Comparison of ENCODE assay signal across 4 worm cellular contexts in genomic region chrX:16559387-16559786, ce11.
TF ChIP-seq lines count a peak whose summit lies in the region.

No protein-coding gene starts in this region.

TF ChIP-seq in whole organism, L1 larva, 84 proteins besides CTCF, POLR2A, EP300 and RAD21:
- TF ChIP-seq fkh-4 (tag; optimal IDR thresholded peaks at IDR 0.05; lab: Kevin White, UChicago; ENCODE audit: borderline replicate concordance) (no peak), lin-14 (GFP tag; optimal IDR thresholded peaks at IDR 0.05; lab: Kevin White, UChicago) (peak; percentile 54), blmp-1 (tag; optimal IDR thresholded peaks at IDR 0.05; lab: Kevin White, UChicago) (peak; percentile 90), elt-3 (tag; optimal IDR thresholded peaks at IDR 0.05; lab: Kevin White, UChicago) (peak in 2 of 6 experiments; percentile 19 to 71)

TF ChIP-seq in whole organism, L2 larva, 48 proteins besides CTCF, POLR2A, EP300 and RAD21:
- TF ChIP-seq ztf-4 (tag; optimal IDR thresholded peaks at IDR 0.05; lab: Kevin White, UChicago) (no peak), sma-9 (GFP tag; optimal IDR thresholded peaks at IDR 0.05; lab: Kevin White, UChicago) (peak; percentile 41), sma-9 (tag; optimal IDR thresholded peaks at IDR 0.05; lab: Kevin White, UChicago) (no peak), nhr-21 (tag; optimal IDR thresholded peaks at IDR 0.05; lab: Kevin White, UChicago) (peak; percentile 44), lin-13 (GFP tag; optimal IDR thresholded peaks at IDR 0.05; lab: Kevin White, UChicago) (no peak), sma-3 (GFP tag; optimal IDR thresholded peaks at IDR 0.05; lab: Kevin White, UChicago) (peak; percentile 26), sem-4 (tag; optimal IDR thresholded peaks at IDR 0.05; lab: Kevin White, UChicago) (no peak), blmp-1 (tag; optimal IDR thresholded peaks at IDR 0.05; lab: Kevin White, UChicago; ENCODE audit: insufficient read depth) (peak; percentile 32), elt-3 (tag; optimal IDR thresholded peaks at IDR 0.05; lab: Kevin White, UChicago) (no peak), nhr-77 (tag; optimal IDR thresholded peaks at IDR 0.05; lab: Kevin White, UChicago) (no peak)
TF ChIP-seq in whole organism, L2 larva: peak in this region for 4.

TF ChIP-seq in whole organism, L3 larva, 47 proteins besides CTCF, POLR2A, EP300 and RAD21:
- TF ChIP-seq unc-39 (tag; optimal IDR thresholded peaks at IDR 0.05; lab: Kevin White, UChicago): no peak
- TF ChIP-seq snpc-4 (tag; optimal IDR thresholded peaks at IDR 0.05; lab: Kevin White, UChicago): no peak
- TF ChIP-seq elt-1 (tag; optimal IDR thresholded peaks at IDR 0.05; lab: Kevin White, UChicago): no peak
- no peak for TF ChIP-seq elt-2 (tag; optimal IDR thresholded peaks at IDR 0.05; lab: Kevin White, UChicago)
- TF ChIP-seq nhr-43 (tag; optimal IDR thresholded peaks at IDR 0.05; lab: Kevin White, UChicago; ENCODE audit: poor library complexity, severe bottlenecking): peak; percentile 7
- TF ChIP-seq nhr-12 (tag; optimal IDR thresholded peaks at IDR 0.05; lab: Kevin White, UChicago): no peak
- no peak for TF ChIP-seq pha-4 (tag; optimal IDR thresholded peaks at IDR 0.05; lab: Kevin White, UChicago)
- TF ChIP-seq nhr-23 (tag; optimal IDR thresholded peaks at IDR 0.05; lab: Kevin White, UChicago): peak; percentile 54
- TF ChIP-seq lsy-12 (tag; optimal IDR thresholded peaks at IDR 0.05; lab: Kevin White, UChicago): no peak

TF ChIP-seq in whole organism, L4 larva, 104 proteins besides CTCF, POLR2A, EP300 and RAD21:
- TF ChIP-seq dmd-9 (GFP tag; IDR thresholded peaks at IDR 0.05; lab: Robert Waterston, UW): no peak
- peak; percentile 5 for TF ChIP-seq hlh-11 (tag; optimal IDR thresholded peaks at IDR 0.05; lab: Kevin White, UChicago)
- peak; percentile 41 for TF ChIP-seq nhr-28 (tag; optimal IDR thresholded peaks at IDR 0.05; lab: Kevin White, UChicago)
- no peak for TF ChIP-seq lin-39 (tag; optimal IDR thresholded peaks at IDR 0.05; lab: Kevin White, UChicago)
- TF ChIP-seq Y48G9A.11 (GFP tag; IDR thresholded peaks at IDR 0.05; lab: Robert Waterston, UW): no peak
- TF ChIP-seq gei-8 (GFP tag; optimal IDR thresholded peaks at IDR 0.05; lab: Kevin White, UChicago): no peak
- TF ChIP-seq duxl-1 (tag; optimal IDR thresholded peaks at IDR 0.05; lab: Kevin White, UChicago; ENCODE audit: poor library complexity): no peak
- TF ChIP-seq dpl-1 (GFP tag; optimal IDR thresholded peaks at IDR 0.05; lab: Kevin White, UChicago): no peak
- TF ChIP-seq nhr-6 (tag; optimal IDR thresholded peaks at IDR 0.05; lab: Kevin White, UChicago): no peak
- TF ChIP-seq aha-1 (tag; lab: Kevin White, UChicago): peak; percentile 69
- TF ChIP-seq ces-1 (GFP tag; optimal IDR thresholded peaks at IDR 0.05; lab: Kevin White, UChicago): no peak
- TF ChIP-seq nhr-237 (tag; optimal IDR thresholded peaks at IDR 0.05; lab: Kevin White, UChicago): no peak
- TF ChIP-seq hmg-1.1 (GFP tag; IDR thresholded peaks at IDR 0.05; lab: Robert Waterston, UW): no peak
- TF ChIP-seq dmd-8 (GFP tag; IDR thresholded peaks at IDR 0.05; lab: Robert Waterston, UW): no peak
- no peak for TF ChIP-seq unc-62 (GFP tag; optimal IDR thresholded peaks at IDR 0.05 in 1 of 2; lab: Kevin White, UChicago)
- no peak for TF ChIP-seq unc-62 (tag; optimal IDR thresholded peaks at IDR 0.05; lab: Kevin White, UChicago)
- no peak for TF ChIP-seq cey-2 (tag; optimal IDR thresholded peaks at IDR 0.05; lab: Kevin White, UChicago; ENCODE audit: borderline replicate concordance, insufficient read depth)
- no peak for TF ChIP-seq rbr-2 (tag; optimal IDR thresholded peaks at IDR 0.05; lab: Kevin White, UChicago)
- TF ChIP-seq nhr-77 (tag; optimal IDR thresholded peaks at IDR 0.05; lab: Kevin White, UChicago): no peak
- TF ChIP-seq R02D3.7 (tag; optimal IDR thresholded peaks at IDR 0.05; lab: Kevin White, UChicago): no peak
- no peak for TF ChIP-seq F10B5.3 (tag; optimal IDR thresholded peaks at IDR 0.05; lab: Kevin White, UChicago)
- peak; percentile 13 for TF ChIP-seq mxl-3 (GFP tag; optimal IDR thresholded peaks at IDR 0.05; lab: Kevin White, UChicago)
- no peak for TF ChIP-seq lir-3 (tag; optimal IDR thresholded peaks at IDR 0.05; lab: Kevin White, UChicago)
- no peak for TF ChIP-seq lin-13 (GFP tag; optimal IDR thresholded peaks at IDR 0.05; lab: Kevin White, UChicago)
- TF ChIP-seq ceh-20 (GFP tag; IDR thresholded peaks at IDR 0.05; lab: Robert Waterston, UW): no peak
- no peak for TF ChIP-seq nhr-25 (tag; optimal IDR thresholded peaks at IDR 0.05; lab: Kevin White, UChicago; ENCODE audit: borderline replicate concordance, insufficient read depth)
- TF ChIP-seq egl-43 (GFP tag; IDR thresholded peaks at IDR 0.05; lab: Robert Waterston, UW): no peak
- TF ChIP-seq jun-1 (tag; optimal IDR thresholded peaks at IDR 0.05; lab: Kevin White, UChicago): no peak
- peak in 1 of 2 experiments; percentile 52 for TF ChIP-seq mdl-1 (tag; optimal IDR thresholded peaks at IDR 0.05; lab: Kevin White, UChicago)
TF ChIP-seq in whole organism, L4 larva: peak in this region for 5.

Comparison
In these comparisons a context has a peak if more than half of its experiments do, and no peak if none do; other contexts are left out.
1. Of the 29 proteins assayed by ChIP-seq in both whole organism, L4 larva and whole organism, L1 larva: peak only in whole organism, L4 larva: aha-1 and nhr-28; only in whole organism, L1 larva: none; in both: none; in neither: 26; mixed calls (peak in some experiments, not most) for 1.